Worm (Caenorhabditis elegans): ENCODE measurements around the gene mlt-9.

The mlt-9 gene

ce11 chrX:15103481-15103880 lies 4.1 kb downstream of the mlt-9 start:
- TF ChIP-seq nhr-2 (tag; optimal IDR thresholded peaks at IDR 0.05): no peak
- TF ChIP-seq pha-4 (tag; optimal IDR thresholded peaks at IDR 0.05): no peak
- no peak for TF ChIP-seq unc-39 (tag; optimal IDR thresholded peaks at IDR 0.05)
- TF ChIP-seq bed-3 (GFP tag; optimal IDR thresholded peaks at IDR 0.05): no peak
- TF ChIP-seq sem-2 (GFP tag; optimal IDR thresholded peaks at IDR 0.05): no peak
- TF ChIP-seq sptf-1 (tag; optimal IDR thresholded peaks at IDR 0.05): no peak
- TF ChIP-seq ceh-83 (GFP tag; optimal IDR thresholded peaks at IDR 0.05): no peak
- no peak for TF ChIP-seq ztf-11 (tag; optimal IDR thresholded peaks at IDR 0.05)

ce11 chrX:15100369-15100963 lies 7.1 kb downstream of the mlt-9 start, which contains the start of gene dhhc-1:
dhhc-1 (minus strand) TSS chrX:15100419.
- peak; percentile 65 for TF ChIP-seq mls-2 (tag; optimal IDR thresholded peaks at IDR 0.05)
- TF ChIP-seq nhr-76 (tag; optimal IDR thresholded peaks at IDR 0.05): no peak
- no peak for TF ChIP-seq drap-1 (GFP tag; optimal IDR thresholded peaks at IDR 0.05)
- TF ChIP-seq unc-120 (tag; optimal IDR thresholded peaks at IDR 0.05; ENCODE audit: poor library complexity, severe bottlenecking): peak; percentile 69
- TF ChIP-seq ceh-43 (GFP tag; optimal IDR thresholded peaks at IDR 0.05): no peak
- no peak for TF ChIP-seq lsy-2 (tag; optimal IDR thresholded peaks at IDR 0.05)
- TF ChIP-seq mep-1 (tag; optimal IDR thresholded peaks at IDR 0.05): peak; percentile 56
- TF ChIP-seq M03D4.4 (tag; optimal IDR thresholded peaks at IDR 0.05): no peak
- TF ChIP-seq nhr-2 (tag; optimal IDR thresholded peaks at IDR 0.05): peak; percentile 15
- TF ChIP-seq ceh-83 (GFP tag; optimal IDR thresholded peaks at IDR 0.05): no peak
- TF ChIP-seq hlh-1 (tag; optimal IDR thresholded peaks at IDR 0.05): peak; percentile 69
- peak; percentile 84 for TF ChIP-seq cnd-1 (tag; optimal IDR thresholded peaks at IDR 0.05)
- peak; percentile 41 for TF ChIP-seq ces-1 (GFP tag; optimal IDR thresholded peaks at IDR 0.05)
- peak; percentile 69 for TF ChIP-seq lin-32 (GFP tag; optimal IDR thresholded peaks at IDR 0.05)
- TF ChIP-seq unc-62 (GFP tag; optimal IDR thresholded peaks at IDR 0.05): peak; percentile 28
- TF ChIP-seq flh-1 (GFP tag; optimal IDR thresholded peaks at IDR 0.05): no peak

- TF ChIP-seq nhr-12 (tag; optimal IDR thresholded peaks at IDR 0.05) (no peak), pha-4 (tag; optimal IDR thresholded peaks at IDR 0.05) (no peak), ceh-39 (tag; optimal IDR thresholded peaks at IDR 0.05) (no peak), lin-13 (tag; optimal IDR thresholded peaks at IDR 0.05) (no peak), ceh-83 (GFP tag; optimal IDR thresholded peaks at IDR 0.05) (no peak), M03D4.4 (tag; optimal IDR thresholded peaks at IDR 0.05) (no peak), ceh-43 (GFP tag; optimal IDR thresholded peaks at IDR 0.05) (no peak), zip-8 (tag; optimal IDR thresholded peaks at IDR 0.05) (no peak), unc-39 (tag; optimal IDR thresholded peaks at IDR 0.05) (no peak), mep-1 (tag; optimal IDR thresholded peaks at IDR 0.05) (no peak), unc-62 (GFP tag; optimal IDR thresholded peaks at IDR 0.05) (no peak), ztf-11 (tag; optimal IDR thresholded peaks at IDR 0.05) (no peak), elt-1 (tag; optimal IDR thresholded peaks at IDR 0.05; ENCODE audit: borderline replicate concordance, insufficient read depth) (no peak), flh-1 (GFP tag; optimal IDR thresholded peaks at IDR 0.05) (no peak), drap-1 (GFP tag; optimal IDR thresholded peaks at IDR 0.05) (no peak), bed-3 (GFP tag; optimal IDR thresholded peaks at IDR 0.05) (no peak)
Measured at ce11 chrX:15097763-15098162, 9.8 kb downstream of the mlt-9 start, which contains the start of gene F09B12.3. F09B12.3 (minus strand) TSS chrX:15097954.

ce11 chrX:15096277-15096676 lies 11.3 kb downstream of the mlt-9 start:
- TF ChIP-seq ceh-39 (tag; optimal IDR thresholded peaks at IDR 0.05) (no peak), pha-4 (tag; optimal IDR thresholded peaks at IDR 0.05) (no peak), lin-13 (tag; optimal IDR thresholded peaks at IDR 0.05) (no peak), sptf-1 (tag; optimal IDR thresholded peaks at IDR 0.05) (no peak), elt-1 (tag; optimal IDR thresholded peaks at IDR 0.05; ENCODE audit: borderline replicate concordance, insufficient read depth) (no peak), drap-1 (GFP tag; optimal IDR thresholded peaks at IDR 0.05) (no peak), zip-8 (tag; optimal IDR thresholded peaks at IDR 0.05) (no peak), unc-120 (tag; optimal IDR thresholded peaks at IDR 0.05; ENCODE audit: poor library complexity, severe bottlenecking) (no peak), flh-1 (GFP tag; optimal IDR thresholded peaks at IDR 0.05) (no peak), mls-2 (tag; optimal IDR thresholded peaks at IDR 0.05) (no peak), blmp-1 (tag; optimal IDR thresholded peaks at IDR 0.05) (no peak), tbx-8 (GFP tag; optimal IDR thresholded peaks at IDR 0.05) (no peak)

ce11 chrX:15094973-15095372 lies 12.6 kb downstream of the mlt-9 start, which contains the start of gene F09B12.7:
F09B12.7 (minus strand) TSS chrX:15095073.
- no peak for TF ChIP-seq ham-2 (GFP tag; optimal IDR thresholded peaks at IDR 0.05)
- no peak for TF ChIP-seq M03D4.4 (tag; optimal IDR thresholded peaks at IDR 0.05)
- no peak for TF ChIP-seq unc-62 (GFP tag; optimal IDR thresholded peaks at IDR 0.05)
- no peak for TF ChIP-seq sptf-1 (tag; optimal IDR thresholded peaks at IDR 0.05)
- TF ChIP-seq flh-1 (GFP tag; optimal IDR thresholded peaks at IDR 0.05): no peak
- no peak for TF ChIP-seq bed-3 (GFP tag; optimal IDR thresholded peaks at IDR 0.05)
- no peak for TF ChIP-seq sem-2 (GFP tag; optimal IDR thresholded peaks at IDR 0.05)
- no peak for TF ChIP-seq tbx-8 (GFP tag; optimal IDR thresholded peaks at IDR 0.05)
- no peak for TF ChIP-seq lin-13 (tag; optimal IDR thresholded peaks at IDR 0.05)
- TF ChIP-seq nhr-237 (tag; optimal IDR thresholded peaks at IDR 0.05): no peak
